Worm (Caenorhabditis elegans) whole organism, early embryonic: ENCODE measurements around the gene F12E12.6.

Experiments
- B0310.2 ChIP-seq: sonication (generic microtip); optimal IDR thresholded peaks from 2 replicates; lab custom pipeline; 2016; ENCODE audit warnings: mild to moderate bottlenecking, missing genetic modification characterization, missing compliant biosample characterization
- flt-1 ChIP-seq: fragments of 200-800 bp; sonication (Bioruptor generic); IDR thresholded peaks from 2 replicates; pipeline ENCODE4 v1.3.6; 2022; ENCODE audit warnings: missing genetic modification characterization, missing compliant biosample characterization
- tbx-37 ChIP-seq: fragments of 200-800 bp; sonication (Bioruptor generic); conservative IDR thresholded peaks from 2 replicates; pipeline ENCODE4 v1.3.6; 2022; ENCODE audit warnings: missing genetic modification reagents, missing genetic modification characterization, missing compliant biosample characterization

- TF ChIP-seq B0310.2 (tag; lab: Kevin White, UChicago) (no peak), tbx-37 (GFP tag; lab: Robert Waterston, UW) (no peak), flt-1 (GFP tag; lab: Robert Waterston, UW) (no peak)
These were observed 49.8 kb upstream of the F12E12.6 start for ce11 chrII:3786538-3786937.
